Worm (Caenorhabditis elegans): ENCODE results near the gene daf-7.

- TF ChIP-seq F37D6.2 (tag; optimal IDR thresholded peaks at IDR 0.05): no peak
- TF ChIP-seq skn-1 (tag; optimal IDR thresholded peaks at IDR 0.05): no peak
- no peak for TF ChIP-seq daf-16 (GFP tag; optimal IDR thresholded peaks at IDR 0.05)
- TF ChIP-seq daf-16 (tag; optimal IDR thresholded peaks at IDR 0.05): no peak
- no peak for TF ChIP-seq aha-1 (tag)
- no peak for TF ChIP-seq set-16 (GFP tag; IDR thresholded peaks at IDR 0.05)
- TF ChIP-seq nhr-237 (tag; optimal IDR thresholded peaks at IDR 0.05): no peak
- TF ChIP-seq R02D3.7 (tag; optimal IDR thresholded peaks at IDR 0.05): no peak
- no peak for TF ChIP-seq unc-130 (GFP tag; optimal IDR thresholded peaks at IDR 0.05)
- no peak for TF ChIP-seq aly-2 (tag; optimal IDR thresholded peaks at IDR 0.05)
- TF ChIP-seq mes-2 (tag; optimal IDR thresholded peaks at IDR 0.05; ENCODE audit: poor library complexity, severe bottlenecking): no peak
Observed at ce11 chrIII:815845-816244, 4.2 kb downstream of the daf-7 start, which contains the start of gene dac-1.
